Fruit fly (Drosophila melanogaster) whole organism, embryonic: ENCODE results near the gene Traf-like.

Source experiments
- ATbp ChIP-seq: fragments of 200-800 bp; sonication (Bioruptor generic); optimal IDR thresholded peaks from 2 replicates; lab custom pipeline; 2017; ENCODE audit warnings: missing biosample characterization, mild to moderate bottlenecking, missing genetic modification characterization, missing genetic modification reagents
- Adf1 ChIP-seq: fragments of 200-800 bp; sonication (Bioruptor generic); IDR thresholded peaks from 2 replicates; pipeline ENCODE4 v1.3.6; 2022; ENCODE audit warnings: missing biosample characterization, missing genetic modification characterization
- Aef1 ChIP-seq: fragments of 200-800 bp; sonication (Bioruptor generic); IDR thresholded peaks from 3 replicates; pipeline ENCODE4 v1.3.6; 2022; ENCODE audit warnings: missing biosample characterization, missing genetic modification characterization
- CG11560 ChIP-seq: fragments of 200-800 bp; sonication (Bioruptor generic); IDR thresholded peaks from 3 replicates; pipeline ENCODE4 v1.3.6; 2022; ENCODE audit warnings: missing biosample characterization, missing genetic modification characterization
- CG12071 ChIP-seq: fragments of 200-800 bp; sonication (Bioruptor generic); optimal IDR thresholded peaks from 3 replicates; lab custom pipeline; 2018; ENCODE audit warnings: missing biosample characterization, mild to moderate bottlenecking, missing genetic modification characterization
- CG12299 ChIP-seq: fragments of 200-800 bp; sonication (Bioruptor generic); optimal IDR thresholded peaks from 2 replicates; lab custom pipeline; 2018; ENCODE audit warnings: missing biosample characterization, mild to moderate bottlenecking, missing genetic modification characterization
- CG12659 ChIP-seq: fragments of 200-800 bp; sonication (Bioruptor generic); optimal IDR thresholded peaks from 3 replicates; lab custom pipeline; 2017; ENCODE audit warnings: mild to moderate bottlenecking, missing biosample characterization, missing genetic modification reagents, missing genetic modification characterization
- CG13424 ChIP-seq: fragments of 200-800 bp; sonication (Bioruptor generic); optimal IDR thresholded peaks from 2 replicates; lab custom pipeline; 2019; ENCODE audit warnings: missing biosample characterization, mild to moderate bottlenecking, missing genetic modification characterization, moderate library complexity
- CG15073 ChIP-seq: fragments of 200-800 bp; sonication (Bioruptor generic); optimal IDR thresholded peaks from 2 replicates; lab custom pipeline; 2016; ENCODE audit warnings: missing biosample characterization, missing genetic modification characterization
- CG16863 ChIP-seq: fragments of 200-800 bp; sonication (Bioruptor generic); optimal IDR thresholded peaks from 3 replicates; lab custom pipeline; 2016; ENCODE audit warnings: missing biosample characterization, missing genetic modification characterization
- CG17359 ChIP-seq: fragments of 200-800 bp; sonication (Bioruptor generic); optimal IDR thresholded peaks from 3 replicates; lab custom pipeline; 2018; ENCODE audit warnings: missing biosample characterization, mild to moderate bottlenecking, missing genetic modification characterization, moderate library complexity
- CG17568 ChIP-seq: fragments of 200-800 bp; sonication (Bioruptor generic); optimal IDR thresholded peaks from 2 replicates; lab custom pipeline; 2018; ENCODE audit warnings: missing biosample characterization, mild to moderate bottlenecking, missing genetic modification characterization, moderate library complexity
- CG18599 ChIP-seq: fragments of 200-800 bp; sonication (Bioruptor generic); optimal IDR thresholded peaks from 3 replicates; lab custom pipeline; 2017; ENCODE audit warnings: missing biosample characterization, missing genetic modification characterization, mild to moderate bottlenecking, moderate library complexity, missing genetic modification reagents
- CG2678 ChIP-seq: fragments of 200-800 bp; sonication (Bioruptor generic); optimal IDR thresholded peaks from 3 replicates; lab custom pipeline; 2019; ENCODE audit warnings: missing biosample characterization, mild to moderate bottlenecking, missing genetic modification characterization, moderate library complexity
- CG30431 ChIP-seq: fragments of 200-800 bp; sonication (Bioruptor generic); optimal IDR thresholded peaks from 2 replicates; lab custom pipeline; 2017; ENCODE audit warnings: missing biosample characterization, missing genetic modification characterization
- CG3065 ChIP-seq: fragments of 200-800 bp; sonication (Bioruptor generic); optimal IDR thresholded peaks from 2 replicates; lab custom pipeline; 2016; ENCODE audit warnings: missing biosample characterization, missing genetic modification characterization
- CG3281 ChIP-seq: fragments of 200-800 bp; sonication (Bioruptor generic); optimal IDR thresholded peaks from 3 replicates; lab custom pipeline; 2017; ENCODE audit warnings: missing biosample characterization, mild to moderate bottlenecking, missing genetic modification characterization
- CG4360 ChIP-seq: fragments of 200-800 bp; sonication (Bioruptor generic); IDR thresholded peaks from 2 replicates; pipeline ENCODE4 v1.3.6; 2022; ENCODE audit warnings: missing biosample characterization, missing genetic modification characterization
- CG4404 ChIP-seq: fragments of 200-800 bp; sonication (Bioruptor generic); IDR thresholded peaks from 2 replicates; pipeline ENCODE4 v1.3.6; 2022; ENCODE audit warnings: missing biosample characterization, missing genetic modification characterization
- CG6254 ChIP-seq: fragments of 200-800 bp; sonication (Bioruptor generic); optimal IDR thresholded peaks from 3 replicates; lab custom pipeline; 2017; ENCODE audit warnings: mild to moderate bottlenecking, missing biosample characterization, missing genetic modification reagents, missing genetic modification characterization
- CG7745 ChIP-seq: fragments of 200-800 bp; sonication (Bioruptor generic); optimal IDR thresholded peaks from 2 replicates; lab custom pipeline; 2018; ENCODE audit warnings: missing biosample characterization, mild to moderate bottlenecking, missing genetic modification characterization, moderate library complexity
- CG7928 ChIP-seq: fragments of 200-800 bp; sonication (Bioruptor generic); optimal IDR thresholded peaks from 2 replicates; lab custom pipeline; 2017; ENCODE audit warnings: missing biosample characterization, mild to moderate bottlenecking, missing genetic modification characterization
- CG8388 ChIP-seq: fragments of 200-800 bp; sonication (Bioruptor generic); optimal IDR thresholded peaks from 2 replicates; lab custom pipeline; 2019; ENCODE audit warnings: missing biosample characterization, mild to moderate bottlenecking, missing genetic modification characterization, moderate library complexity
- CG9609 ChIP-seq: fragments of 200-800 bp; sonication (Bioruptor generic); optimal IDR thresholded peaks from 3 replicates; lab custom pipeline; 2016; ENCODE audit warnings: missing biosample characterization, missing genetic modification characterization
- CG9817 ChIP-seq: fragments of 200-800 bp; sonication (Bioruptor generic); optimal IDR thresholded peaks from 2 replicates; lab custom pipeline; 2018; ENCODE audit warnings: missing biosample characterization, mild to moderate bottlenecking, missing genetic modification characterization, moderate library complexity
- Dad ChIP-seq: fragments of 200-800 bp; sonication (Bioruptor generic); optimal IDR thresholded peaks from 3 replicates; lab custom pipeline; 2016; ENCODE audit warnings: missing biosample characterization, missing genetic modification characterization
- Dek ChIP-seq: fragments of 200-800 bp; sonication (Bioruptor generic); optimal IDR thresholded peaks from 3 replicates; lab custom pipeline; 2019; ENCODE audit warnings: missing biosample characterization, mild to moderate bottlenecking, missing genetic modification characterization, moderate library complexity
- Hey ChIP-seq: fragments of 200-800 bp; sonication (Bioruptor generic); optimal IDR thresholded peaks from 3 replicates; lab custom pipeline; 2018; ENCODE audit warnings: missing biosample characterization, mild to moderate bottlenecking, missing genetic modification characterization
- Mad ChIP-seq: fragments of 200-800 bp; sonication (Bioruptor generic); optimal IDR thresholded peaks from 2 replicates; lab custom pipeline; 2016; ENCODE audit warnings: missing biosample characterization, missing genetic modification characterization
- Mes4 ChIP-seq: fragments of 200-800 bp; sonication (Bioruptor generic); optimal IDR thresholded peaks from 2 replicates; lab custom pipeline; 2016; ENCODE audit warnings: missing biosample characterization, missing genetic modification characterization
- Neu2 ChIP-seq: fragments of 200-800 bp; sonication (Bioruptor generic); optimal IDR thresholded peaks from 3 replicates; lab custom pipeline; 2016; ENCODE audit warnings: missing biosample characterization, missing genetic modification characterization, borderline replicate concordance
- Opbp ChIP-seq: fragments of 200-800 bp; sonication (Bioruptor generic); IDR thresholded peaks from 3 replicates; pipeline ENCODE4 v1.3.6; 2022; ENCODE audit warnings: missing biosample characterization, missing genetic modification characterization; ENCODE audit not compliant: partially characterized antibody
- Spps ChIP-seq: fragments of 200-800 bp; sonication (Bioruptor generic); optimal IDR thresholded peaks from 2 replicates; lab custom pipeline; 2018; ENCODE audit warnings: missing biosample characterization, mild to moderate bottlenecking, missing genetic modification characterization
- ato ChIP-seq: fragments of 200-800 bp; sonication (Bioruptor generic); IDR thresholded peaks from 2 replicates; pipeline ENCODE4 v1.3.6; 2022; ENCODE audit warnings: missing biosample characterization, missing genetic modification characterization; ENCODE audit not compliant: partially characterized antibody
- cg ChIP-seq: fragments of 200-800 bp; sonication (Bioruptor generic); optimal IDR thresholded peaks from 3 replicates; lab custom pipeline; 2019; ENCODE audit warnings: missing biosample characterization, mild to moderate bottlenecking, missing genetic modification characterization, moderate library complexity
- dm ChIP-seq: fragments of 200-800 bp; sonication (Bioruptor generic); optimal IDR thresholded peaks from 3 replicates; lab custom pipeline; 2016; ENCODE audit warnings: missing biosample characterization, missing genetic modification characterization
- lab ChIP-seq: fragments of 200-800 bp; sonication (Bioruptor generic); optimal IDR thresholded peaks from 3 replicates; lab custom pipeline; 2017; ENCODE audit warnings: missing biosample characterization, missing genetic modification characterization, mild to moderate bottlenecking, moderate library complexity, missing genetic modification reagents
- lbe ChIP-seq: fragments of 200-800 bp; sonication (Bioruptor generic); optimal IDR thresholded peaks from 2 replicates; lab custom pipeline; 2016; ENCODE audit warnings: missing biosample characterization, mild to moderate bottlenecking, missing genetic modification characterization
- nau ChIP-seq: fragments of 200-800 bp; sonication (Bioruptor generic); optimal IDR thresholded peaks from 3 replicates; lab custom pipeline; 2017; ENCODE audit warnings: missing biosample characterization, mild to moderate bottlenecking, missing genetic modification characterization, missing genetic modification reagents
- pan ChIP-seq, 4 experiments: fragments of >200 bp in 3 of 4; fragments of 200-800 bp in 1 of 4; sonication (Bioruptor generic) in 1 of 4; optimal IDR thresholded peaks in 3 of 4; IDR thresholded peaks in 1 of 4; 2 replicates each; pipeline versions ENCODE4 v1.3.6 to Lab custom; 2017 to 2022; ENCODE audit warnings: missing biosample characterization in 2 of 4, missing genetic modification characterization in 2 of 4, mixed read lengths in 1 of 4
- pita ChIP-seq: fragments of 200-800 bp; sonication (Bioruptor generic); optimal IDR thresholded peaks from 2 replicates; lab custom pipeline; 2017; ENCODE audit warnings: missing biosample characterization, mild to moderate bottlenecking, missing genetic modification characterization
- pzg ChIP-seq: fragments of 200-800 bp; sonication (Bioruptor generic); optimal IDR thresholded peaks from 3 replicates; lab custom pipeline; 2018; ENCODE audit warnings: missing biosample characterization, mild to moderate bottlenecking, missing genetic modification characterization, moderate library complexity
- slou ChIP-seq: fragments of 200-800 bp; sonication (Bioruptor generic); optimal IDR thresholded peaks from 3 replicates; lab custom pipeline; 2016; ENCODE audit warnings: missing biosample characterization, missing genetic modification characterization
- sr ChIP-seq: fragments of 200-800 bp; sonication (Bioruptor generic); IDR thresholded peaks from 3 replicates; pipeline ENCODE4 v1.3.6; 2022; ENCODE audit warnings: missing biosample characterization, missing genetic modification characterization
- tio ChIP-seq: fragments of 200-800 bp; sonication (Bioruptor generic); optimal IDR thresholded peaks from 2 replicates; lab custom pipeline; 2017; ENCODE audit warnings: missing biosample characterization, missing genetic modification characterization, inconsistent platforms
- unc-4 ChIP-seq: fragments of 200-800 bp; sonication (Bioruptor generic); IDR thresholded peaks from 2 replicates; pipeline ENCODE4 v1.3.6; 2022; ENCODE audit warnings: missing biosample characterization, missing genetic modification characterization; ENCODE audit not compliant: partially characterized antibody
- unpg ChIP-seq: fragments of 200-800 bp; sonication (Bioruptor generic); optimal IDR thresholded peaks from 3 replicates; lab custom pipeline; 2018; ENCODE audit warnings: missing biosample characterization, mild to moderate bottlenecking, missing genetic modification characterization, moderate library complexity
- zen2 ChIP-seq: fragments of 200-800 bp; sonication (Bioruptor generic); IDR thresholded peaks from 3 replicates; pipeline ENCODE4 v1.3.6; 2022; ENCODE audit warnings: missing biosample characterization, missing genetic modification characterization; ENCODE audit not compliant: partially characterized antibody

Traf-like gene

dm6 chrX:16420048-16420447, 5.2 kb downstream of the Traf-like start (continued):
- TF ChIP-seq CG3281 (peak; percentile 12), CG6254 (GFP tag; lab: Kevin White, UChicago) (no peak), pan (optimal IDR thresholded peaks at IDR 0.05; lab: Kevin White, UChicago) (no peak), pan (GFP tag; optimal IDR thresholded peaks at IDR 0.05 in 1 of 2, IDR thresholded peaks at IDR 0.05 in 1 of 2) (peak in 1 of 2 experiments; percentile 14), dm (no peak), tio (GFP tag; lab: Kevin White, UChicago) (no peak), CG2678 (peak; percentile 42), CG15073 (no peak), CG17359 (tag; lab: Kevin White, UChicago) (peak; percentile 34), CG18599 (GFP tag; lab: Kevin White, UChicago) (peak; percentile 49), CG30431 (GFP tag; lab: Kevin White, UChicago) (no peak), CG9609 (GFP tag; lab: Kevin White, UChicago) (no peak), Hey (tag; lab: Kevin White, UChicago) (no peak), Mad (GFP tag; lab: Kevin White, UChicago) (no peak), unc-4 (GFP tag; lab: Robert Waterston, UW) (no peak), lbe (GFP tag; lab: Kevin White, UChicago) (no peak), ATbp (GFP tag; lab: Kevin White, UChicago) (peak; percentile 34), Aef1 (GFP tag; lab: Robert Waterston, UW) (no peak), lab (GFP tag; lab: Kevin White, UChicago) (peak; percentile 68), pita (no peak), CG12071 (GFP tag; lab: Kevin White, UChicago) (peak; percentile 51), zen2 (GFP tag; lab: Robert Waterston, UW) (no peak), pzg (GFP tag; lab: Kevin White, UChicago) (no peak), CG8388 (GFP tag; lab: Kevin White, UChicago) (no peak), CG9817 (tag; lab: Kevin White, UChicago) (no peak), Adf1 (no peak), CG3065 (GFP tag; lab: Kevin White, UChicago) (no peak)

dm6 chrX:16420878-16421277, 6.0 kb downstream of the Traf-like start:
- TF ChIP-seq Mes4 (GFP tag; lab: Kevin White, UChicago), result no peak
- no peak for TF ChIP-seq Opbp (GFP tag; lab: Robert Waterston, UW)
- no peak for TF ChIP-seq unpg
- no peak for TF ChIP-seq Spps
- no peak for TF ChIP-seq nau
- TF ChIP-seq sr, result no peak
- TF ChIP-seq CG12299 (tag; lab: Kevin White, UChicago), result no peak
- no peak for TF ChIP-seq Dek
- TF ChIP-seq CG7928 (GFP tag; lab: Kevin White, UChicago), result no peak
- no peak for TF ChIP-seq CG4404 (GFP tag; lab: Robert Waterston, UW)
- no peak for TF ChIP-seq slou (GFP tag; lab: Kevin White, UChicago)
- TF ChIP-seq Dad, result no peak

- TF ChIP-seq CG12659 (no peak), pan (optimal IDR thresholded peaks at IDR 0.05; lab: Kevin White, UChicago) (no peak), pan (GFP tag; optimal IDR thresholded peaks at IDR 0.05 in 1 of 2, IDR thresholded peaks at IDR 0.05 in 1 of 2) (no peak), CG7745 (tag; lab: Kevin White, UChicago) (no peak), CG13424 (tag; lab: Kevin White, UChicago) (no peak), ato (GFP tag; lab: Robert Waterston, UW) (peak; percentile 76), CG11560 (tag; lab: Robert Waterston, UW) (peak; percentile 98), CG17568 (GFP tag; lab: Kevin White, UChicago) (no peak), CG16863 (GFP tag; lab: Kevin White, UChicago) (peak; percentile 2), Neu2 (GFP tag; lab: Kevin White, UChicago) (no peak), CG4360 (no peak), cg (GFP tag; lab: Kevin White, UChicago) (peak; percentile 92), CG12071 (GFP tag; lab: Kevin White, UChicago) (no peak)
Measured at dm6 chrX:16421899-16422412, 7.1 kb downstream of the Traf-like start, which contains the start of gene AnxB11. Gene AnxB11, minus strand, starts transcription at chrX:16422265.
